Worm (Caenorhabditis elegans): Measurements from ENCODE around the gene droe-8.
"Not testable (repeated sequence)": the region's sequence is repeated elsewhere in the genome, so short reads cannot be mapped to it uniquely, and the experiment has no call there.

Gene droe-8

DNA sequence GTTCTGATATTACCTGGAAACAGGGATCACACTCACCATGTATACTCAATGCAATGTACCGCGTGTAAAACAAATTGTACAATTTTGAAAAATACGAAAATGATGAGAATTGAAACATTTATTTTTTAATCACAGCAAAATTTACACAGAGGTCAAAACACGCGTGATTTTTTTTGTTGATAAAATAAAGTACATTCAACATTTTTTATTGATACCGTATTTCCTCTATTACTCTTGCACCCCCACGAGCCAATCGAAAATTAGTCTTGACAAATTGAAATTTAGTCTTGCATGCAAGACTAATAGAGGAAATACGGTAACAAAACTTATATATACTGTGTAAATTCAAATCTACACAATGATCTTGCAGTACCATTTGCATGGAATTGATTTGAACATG is 38.6 kb upstream of the droe-8 start, which contains the start of gene ZC190.8:
Gene ZC190.8 (minus strand): TSS at position 101 of the 400 bp plus-strand sequence.
- TF ChIP-seq lsy-12 (tag; optimal IDR thresholded peaks at IDR 0.05), result no peak
- TF ChIP-seq nhr-67 (tag; optimal IDR thresholded peaks at IDR 0.05), result no peak
- no peak for TF ChIP-seq nhr-77 (tag; optimal IDR thresholded peaks at IDR 0.05)
- TF ChIP-seq unc-62 (GFP tag; optimal IDR thresholded peaks at IDR 0.05), result no peak
- TF ChIP-seq nhr-237 (tag; optimal IDR thresholded peaks at IDR 0.05), result no peak
- TF ChIP-seq fos-1 (tag; optimal IDR thresholded peaks at IDR 0.05), result no peak
- no peak for TF ChIP-seq daf-12 (tag; optimal IDR thresholded peaks at IDR 0.05)

DNA sequence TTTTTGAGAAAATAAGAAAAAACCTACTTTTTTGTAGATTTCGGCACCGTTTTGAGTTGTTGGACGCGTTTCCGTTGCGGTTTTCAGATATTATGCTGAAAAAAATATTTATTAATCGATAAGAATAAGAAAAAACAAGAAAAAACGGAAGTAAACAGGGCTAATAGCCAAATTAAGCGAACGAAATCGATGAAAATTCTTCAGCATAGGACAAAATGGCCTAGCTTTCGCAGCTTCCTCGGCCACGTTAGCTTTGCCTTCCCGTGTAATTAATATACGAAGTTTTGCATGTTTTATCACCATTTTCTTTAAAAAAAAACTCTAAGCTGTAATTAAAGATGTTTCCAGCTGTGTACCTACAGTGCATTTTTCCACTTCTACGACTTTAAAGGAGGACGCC is 30.1 kb upstream of the droe-8 start, which contains the start of gene ZC190.10:
Gene ZC190.10 (minus strand): TSS at position 101 of the 400 bp plus-strand sequence.
- TF ChIP-seq nhr-43 (tag; optimal IDR thresholded peaks at IDR 0.05; ENCODE audit: poor library complexity, severe bottlenecking); elt-2 (tag; optimal IDR thresholded peaks at IDR 0.05); unc-39 (tag; optimal IDR thresholded peaks at IDR 0.05): not testable (repeated sequence)

DNA sequence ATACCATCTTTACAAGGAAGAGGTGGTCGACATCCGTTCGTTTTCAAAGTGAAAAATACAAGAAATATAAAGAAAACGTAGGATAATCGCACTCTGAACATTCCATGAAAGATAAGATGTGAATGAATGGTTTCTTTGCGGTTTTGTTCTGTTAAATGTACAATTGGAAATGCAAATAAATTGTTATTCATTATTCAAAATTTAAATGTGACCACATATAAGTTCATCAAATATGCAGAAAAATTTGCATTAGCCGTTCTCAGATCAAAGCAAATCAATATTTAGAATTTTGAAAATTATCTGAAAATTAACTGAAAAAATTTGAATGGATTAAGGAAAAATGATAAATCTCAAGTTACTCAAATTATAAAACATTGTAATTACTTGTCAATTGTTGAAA is 14.4 kb upstream of the droe-8 start, which contains the start of gene ZC178.2:
Gene ZC178.2 (minus strand): TSS at position 101 of the 400 bp plus-strand sequence.
- no peak for TF ChIP-seq daf-12 (tag; optimal IDR thresholded peaks at IDR 0.05)
- TF ChIP-seq nhr-76 (tag; optimal IDR thresholded peaks at IDR 0.05), result no peak
- TF ChIP-seq snpc-4 (tag; optimal IDR thresholded peaks at IDR 0.05), result no peak
- TF ChIP-seq unc-62 (GFP tag; optimal IDR thresholded peaks at IDR 0.05), result no peak
- no peak for TF ChIP-seq nhr-25 (tag; optimal IDR thresholded peaks at IDR 0.05)
- TF ChIP-seq nhr-28 (tag; optimal IDR thresholded peaks at IDR 0.05), result no peak
- no peak for TF ChIP-seq ceh-28 (tag; optimal IDR thresholded peaks at IDR 0.05)
- no peak for TF ChIP-seq nhr-12 (tag; optimal IDR thresholded peaks at IDR 0.05)
- no peak for TF ChIP-seq ceh-9 (tag; optimal IDR thresholded peaks at IDR 0.05)
- no peak for TF ChIP-seq ceh-16 (tag; optimal IDR thresholded peaks at IDR 0.05)
- TF ChIP-seq ZK546.5 (tag; optimal IDR thresholded peaks at IDR 0.05), result no peak

DNA sequence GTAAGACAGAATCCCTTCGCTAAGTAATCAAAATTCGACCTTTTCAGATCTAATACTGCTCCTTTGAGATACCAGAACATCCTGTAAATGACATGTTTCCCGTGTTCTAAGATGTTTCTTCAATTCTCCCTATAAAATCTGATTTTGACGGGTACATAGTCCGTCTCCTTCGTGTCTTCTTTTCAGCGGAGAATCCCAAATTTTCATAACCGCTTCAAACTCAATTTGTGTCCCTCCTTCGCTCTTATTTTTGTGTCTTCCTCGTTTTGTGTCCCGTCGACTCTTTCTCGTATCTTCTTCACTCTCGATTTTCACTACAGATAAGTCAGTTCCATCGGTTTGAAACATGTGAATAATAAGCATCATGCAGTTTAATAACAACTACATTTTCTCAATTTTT is 10.2 kb upstream of the droe-8 start, which contains the start of gene glr-5:
Gene glr-5 (plus strand): TSS at position 321 of the 400 bp plus-strand sequence.
- TF ChIP-seq daf-12 (tag; optimal IDR thresholded peaks at IDR 0.05) (no peak), fkh-2 (tag; optimal IDR thresholded peaks at IDR 0.05) (no peak), fos-1 (tag; optimal IDR thresholded peaks at IDR 0.05) (no peak), ztf-11 (tag; optimal IDR thresholded peaks at IDR 0.05) (no peak), egl-5 (tag; optimal IDR thresholded peaks at IDR 0.05) (no peak), ceh-28 (tag; optimal IDR thresholded peaks at IDR 0.05) (no peak), nhr-28 (tag; optimal IDR thresholded peaks at IDR 0.05) (no peak), skn-1 (tag; optimal IDR thresholded peaks at IDR 0.05) (no peak), ceh-16 (tag; optimal IDR thresholded peaks at IDR 0.05) (no peak), nhr-11 (tag; optimal IDR thresholded peaks at IDR 0.05) (no peak), jun-1 (tag; optimal IDR thresholded peaks at IDR 0.05) (no peak), lin-39 (tag; optimal IDR thresholded peaks at IDR 0.05) (no peak), pha-4 (tag; optimal IDR thresholded peaks at IDR 0.05) (no peak), ceh-9 (tag; optimal IDR thresholded peaks at IDR 0.05) (no peak), nhr-25 (tag; optimal IDR thresholded peaks at IDR 0.05) (no peak), lsy-12 (tag; optimal IDR thresholded peaks at IDR 0.05) (no peak), ZK546.5 (tag; optimal IDR thresholded peaks at IDR 0.05) (no peak), nhr-237 (tag; optimal IDR thresholded peaks at IDR 0.05) (no peak), nhr-77 (tag; optimal IDR thresholded peaks at IDR 0.05) (no peak)

DNA sequence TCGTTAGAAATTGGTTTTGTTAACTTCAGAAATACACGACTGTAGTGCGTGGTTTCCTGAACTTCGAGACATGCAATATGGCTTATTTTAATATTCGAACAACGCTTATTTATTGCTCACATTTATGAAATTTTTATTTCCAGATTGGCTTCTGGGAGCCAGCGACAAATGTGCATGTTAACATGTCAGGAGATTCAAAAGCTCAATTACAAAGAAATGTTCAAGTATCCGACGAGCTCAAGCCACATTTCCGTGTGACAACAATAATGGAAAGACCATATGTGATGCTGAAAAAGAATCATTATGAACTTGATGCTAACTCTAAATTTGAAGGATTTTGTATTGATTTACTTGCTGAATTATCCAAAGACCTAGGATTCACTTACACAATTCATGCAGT is 7.9 kb upstream of the droe-8 start:
- no peak for TF ChIP-seq hmg-11 (tag; optimal IDR thresholded peaks at IDR 0.05)
- TF ChIP-seq mml-1 (tag; optimal IDR thresholded peaks at IDR 0.05), result no peak

DNA sequence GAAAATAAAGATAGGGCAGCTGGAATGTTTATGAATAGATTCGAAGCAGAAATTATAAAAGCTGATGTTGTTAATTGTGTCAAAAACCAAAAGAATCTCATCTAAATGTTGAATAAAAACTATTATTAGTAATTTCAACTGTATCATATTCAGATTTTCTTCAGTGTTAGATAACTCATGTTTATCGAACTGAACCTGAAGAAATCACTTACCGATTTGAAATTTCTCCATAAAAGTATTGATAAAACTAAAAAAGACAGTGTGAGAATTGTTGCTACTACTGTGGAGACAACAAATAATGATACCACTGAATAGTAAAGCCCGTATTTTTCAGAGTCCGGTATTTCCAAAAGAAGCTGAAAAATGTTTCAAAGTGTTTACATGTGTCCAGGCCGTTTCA is 4.2 kb upstream of the droe-8 start, which contains the start of gene ZC196.8:
Gene ZC196.8 (minus strand): TSS at position 101 of the 400 bp plus-strand sequence.
- not testable (repeated sequence) for TF ChIP-seq ztf-4, ZK546.5, snpc-4 (tag; optimal IDR thresholded peaks at IDR 0.05)

DNA sequence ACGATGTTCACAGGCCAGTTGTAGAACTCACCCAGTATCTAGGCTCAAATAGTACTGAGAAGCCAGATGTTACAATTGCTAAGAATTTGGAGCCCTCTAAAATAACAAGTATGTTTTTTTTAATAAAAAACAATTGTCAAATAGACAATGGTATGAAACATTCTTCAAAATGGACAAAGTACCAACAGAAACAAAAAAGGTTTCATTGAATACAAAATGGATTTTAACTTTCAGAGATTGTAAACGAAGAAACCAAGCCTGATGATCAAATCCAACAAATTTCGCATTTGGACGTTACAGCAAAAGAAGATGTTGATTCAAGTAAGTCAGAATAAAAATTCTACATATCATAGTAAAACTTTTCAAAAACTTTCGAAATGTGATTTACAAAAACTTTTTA is 749 bp downstream of the droe-8 start, which contains the start of gene ZC196.9:
Gene ZC196.9 (minus strand): TSS at position 101 of the 400 bp plus-strand sequence.
- TF ChIP-seq skn-1 (tag; optimal IDR thresholded peaks at IDR 0.05) (no peak), daf-12 (tag; optimal IDR thresholded peaks at IDR 0.05) (no peak), snpc-4 (tag; optimal IDR thresholded peaks at IDR 0.05) (no peak), aly-2 (tag; optimal IDR thresholded peaks at IDR 0.05) (no peak), zag-1 (tag; optimal IDR thresholded peaks at IDR 0.05) (no peak), nhr-237 (tag; optimal IDR thresholded peaks at IDR 0.05) (no peak), mdl-1 (tag; optimal IDR thresholded peaks at IDR 0.05) (no peak), sea-2 (GFP tag; optimal IDR thresholded peaks at IDR 0.05) (no peak), ztf-4 (tag; optimal IDR thresholded peaks at IDR 0.05) (no peak), lsy-12 (tag; optimal IDR thresholded peaks at IDR 0.05) (no peak), ztf-11 (tag; optimal IDR thresholded peaks at IDR 0.05) (no peak), egl-27 (tag; optimal IDR thresholded peaks at IDR 0.05) (no peak), nhr-12 (tag; optimal IDR thresholded peaks at IDR 0.05) (no peak), ZK546.5 (tag; optimal IDR thresholded peaks at IDR 0.05) (no peak), ceh-28 (tag; optimal IDR thresholded peaks at IDR 0.05) (no peak), tbx-2 (tag; optimal IDR thresholded peaks at IDR 0.05) (no peak), nhr-25 (tag; optimal IDR thresholded peaks at IDR 0.05) (no peak)

Data from whole organism, L3 larva.